Worm (Caenorhabditis elegans) whole organism, L2 larva: ENCODE results near the gene gst-30.

Experiments used
- C34F6.9 ChIP-seq: fragments of 150-350 bp; optimal IDR thresholded peaks from 2 replicates; lab custom pipeline; 2014; ENCODE audit warnings: missing biosample characterization, missing genetic modification characterization
- F13H6.1 ChIP-seq: sonication (generic microtip); optimal IDR thresholded peaks from 2 replicates; lab custom pipeline; 2016; ENCODE audit warnings: missing genetic modification characterization, missing compliant biosample characterization
- R02D3.7 ChIP-seq: fragments of 150-350 bp; optimal IDR thresholded peaks from 2 replicates; lab custom pipeline; 2014; ENCODE audit warnings: missing biosample characterization, missing genetic modification characterization
- Y55F3AM.14 ChIP-seq: fragments of 200-800 bp; sonication (Bioruptor generic); optimal IDR thresholded peaks from 2 replicates; lab custom pipeline; 2018; ENCODE audit warnings: mild to moderate bottlenecking, missing genetic modification characterization, missing compliant biosample characterization
- ZK546.5 ChIP-seq: sonication (generic microtip); optimal IDR thresholded peaks from 2 replicates; lab custom pipeline; 2017; ENCODE audit warnings: missing biosample characterization, missing genetic modification characterization
- alr-1 ChIP-seq: fragments of 150-350 bp; optimal IDR thresholded peaks from 2 replicates; lab custom pipeline; 2014; ENCODE audit warnings: missing biosample characterization, missing genetic modification characterization
- aly-2 ChIP-seq: fragments of 150-350 bp; optimal IDR thresholded peaks from 2 replicates; lab custom pipeline; 2014; ENCODE audit warnings: missing biosample characterization, missing genetic modification characterization
- ama-1 ChIP-seq: fragments of 150-350 bp; optimal IDR thresholded peaks from 2 replicates; lab custom pipeline; 2018; ENCODE audit warnings: inconsistent platforms
- blmp-1 ChIP-seq: sonication (generic microtip); optimal IDR thresholded peaks from 2 replicates; lab custom pipeline; 2017; ENCODE audit warnings: missing genetic modification characterization, mild to moderate bottlenecking, missing compliant biosample characterization, antibody characterized with exemption, moderate library complexity; ENCODE audit not compliant: insufficient read depth
- ceh-16 ChIP-seq: fragments of 150-350 bp; optimal IDR thresholded peaks from 2 replicates; lab custom pipeline; 2014; ENCODE audit warnings: missing biosample characterization, missing genetic modification characterization
- ceh-82 ChIP-seq: fragments of 150-350 bp; optimal IDR thresholded peaks from 2 replicates; lab custom pipeline; 2014; ENCODE audit warnings: missing biosample characterization, missing genetic modification characterization
- crh-2 ChIP-seq: sonication (generic microtip); optimal IDR thresholded peaks from 2 replicates; lab custom pipeline; 2017; ENCODE audit warnings: missing biosample characterization, missing genetic modification characterization
- egl-27 ChIP-seq: sonication (generic microtip); optimal IDR thresholded peaks from 3 replicates; lab custom pipeline; 2017; ENCODE audit warnings: missing biosample characterization, missing genetic modification reagents, missing genetic modification characterization
- elt-1 ChIP-seq: fragments of 150-350 bp; optimal IDR thresholded peaks from 2 replicates; lab custom pipeline; 2014; ENCODE audit warnings: missing biosample characterization, missing genetic modification characterization
- elt-3 ChIP-seq: sonication (generic microtip); optimal IDR thresholded peaks from 2 replicates; lab custom pipeline; 2017; ENCODE audit warnings: missing biosample characterization, missing genetic modification characterization
- fos-1 ChIP-seq: fragments of 150-350 bp; optimal IDR thresholded peaks from 2 replicates; lab custom pipeline; 2014; ENCODE audit warnings: missing biosample characterization, missing genetic modification characterization
- gmeb-1 ChIP-seq: fragments of 150-350 bp; optimal IDR thresholded peaks from 2 replicates; lab custom pipeline; 2014; ENCODE audit warnings: missing biosample characterization, missing genetic modification characterization
- lin-11 ChIP-seq: fragments of 150-350 bp; sonication (generic microtip); optimal IDR thresholded peaks from 2 replicates; lab custom pipeline; 2014; ENCODE audit warnings: missing biosample characterization, missing genetic modification characterization, inconsistent platforms, mixed read lengths
- lsy-2 ChIP-seq, 2 experiments: fragments of 150-350 bp in 1 of 2; sonication (generic microtip) in 1 of 2; optimal IDR thresholded peaks; 2 replicates each; lab custom pipeline; 2014 to 2017; ENCODE audit warnings: missing biosample characterization in 2 of 2, missing genetic modification characterization in 2 of 2
- mab-5 ChIP-seq: fragments of 150-350 bp; optimal IDR thresholded peaks from 2 replicates; lab custom pipeline; 2014; ENCODE audit warnings: missing biosample characterization, missing genetic modification characterization
- mbf-1 ChIP-seq: sonication (generic microtip); optimal IDR thresholded peaks from 2 replicates; lab custom pipeline; 2017; ENCODE audit warnings: missing biosample characterization, missing genetic modification characterization
- mdl-1 ChIP-seq, 2 experiments: fragments of 150-350 bp in 1 of 2; sonication (generic microtip) in 1 of 2; optimal IDR thresholded peaks; 2 replicates each; lab custom pipeline; 2017; ENCODE audit warnings: missing biosample characterization in 2 of 2, missing genetic modification characterization in 2 of 2
- nhr-10 ChIP-seq: sonication (generic microtip); optimal IDR thresholded peaks from 2 replicates; lab custom pipeline; 2017; ENCODE audit warnings: missing biosample characterization, missing genetic modification characterization
- nhr-12 ChIP-seq: fragments of 150-350 bp; optimal IDR thresholded peaks from 2 replicates; lab custom pipeline; 2014; ENCODE audit warnings: missing biosample characterization, missing genetic modification characterization
- nhr-129 ChIP-seq: fragments of 150-350 bp; optimal IDR thresholded peaks from 2 replicates; lab custom pipeline; 2014; ENCODE audit warnings: missing biosample characterization, missing genetic modification characterization
- nhr-23 ChIP-seq: fragments of 150-350 bp; optimal IDR thresholded peaks from 2 replicates; lab custom pipeline; 2014; ENCODE audit warnings: missing biosample characterization, missing genetic modification reagents, missing genetic modification characterization
- nhr-237 ChIP-seq: fragments of 150-350 bp; optimal IDR thresholded peaks from 2 replicates; lab custom pipeline; 2014; ENCODE audit warnings: missing biosample characterization, missing genetic modification characterization
- nhr-25 ChIP-seq: fragments of 150-350 bp; sonication (generic microtip); optimal IDR thresholded peaks from 3 replicates; lab custom pipeline; 2014; ENCODE audit warnings: missing biosample characterization, missing genetic modification characterization
- nhr-6 ChIP-seq: fragments of 150-350 bp; optimal IDR thresholded peaks from 2 replicates; lab custom pipeline; 2014; ENCODE audit warnings: missing biosample characterization, missing genetic modification characterization
- nhr-77 ChIP-seq: fragments of 150-350 bp; optimal IDR thresholded peaks from 2 replicates; lab custom pipeline; 2014; ENCODE audit warnings: missing biosample characterization, missing genetic modification characterization
- peb-1 ChIP-seq: fragments of 150-350 bp; optimal IDR thresholded peaks from 2 replicates; lab custom pipeline; 2014; ENCODE audit warnings: missing biosample characterization, missing genetic modification characterization
- sem-4 ChIP-seq: fragments of 150-350 bp; optimal IDR thresholded peaks from 2 replicates; lab custom pipeline; 2014; ENCODE audit warnings: missing biosample characterization, missing genetic modification reagents, missing genetic modification characterization
- sma-3 ChIP-seq: sonication (generic microtip); optimal IDR thresholded peaks from 2 replicates; lab custom pipeline; 2016; ENCODE audit warnings: missing genetic modification reagents, missing genetic modification characterization, missing compliant biosample characterization
- sma-9 ChIP-seq, 2 experiments: fragments of 150-350 bp in 1 of 2; sonication (generic microtip) in 1 of 2; optimal IDR thresholded peaks; 2 replicates each; lab custom pipeline; 2014 to 2016; ENCODE audit warnings: missing genetic modification characterization in 2 of 2, mild to moderate bottlenecking in 1 of 2, missing biosample characterization in 1 of 2, missing compliant biosample characterization in 1 of 2, missing genetic modification reagents in 1 of 2, moderate library complexity in 1 of 2
- unc-39 ChIP-seq: fragments of 150-350 bp; optimal IDR thresholded peaks from 2 replicates; lab custom pipeline; 2014; ENCODE audit warnings: missing biosample characterization, missing genetic modification characterization
- unc-55 ChIP-seq: fragments of 150-350 bp; sonication (generic microtip); optimal IDR thresholded peaks from 3 replicates; lab custom pipeline; 2014; ENCODE audit warnings: missing biosample characterization, missing genetic modification reagents, missing genetic modification characterization
- unc-62 ChIP-seq: fragments of 150-350 bp; optimal IDR thresholded peaks from 2 replicates; lab custom pipeline; 2014; ENCODE audit warnings: missing biosample characterization, missing genetic modification reagents, missing genetic modification characterization
- zag-1 ChIP-seq: fragments of 150-350 bp; optimal IDR thresholded peaks from 2 replicates; lab custom pipeline; 2014; ENCODE audit warnings: missing biosample characterization, missing genetic modification characterization
- ztf-1 ChIP-seq: fragments of 200-800 bp; sonication (Bioruptor generic); conservative IDR thresholded peaks from 2 replicates; pipeline ENCODE4 v1.3.6; 2022; ENCODE audit warnings: missing genetic modification characterization, missing compliant biosample characterization
- ztf-11 ChIP-seq: sonication (generic microtip); optimal IDR thresholded peaks from 2 replicates; lab custom pipeline; 2017; ENCODE audit warnings: missing biosample characterization, missing genetic modification characterization

gst-30 gene

DNA sequence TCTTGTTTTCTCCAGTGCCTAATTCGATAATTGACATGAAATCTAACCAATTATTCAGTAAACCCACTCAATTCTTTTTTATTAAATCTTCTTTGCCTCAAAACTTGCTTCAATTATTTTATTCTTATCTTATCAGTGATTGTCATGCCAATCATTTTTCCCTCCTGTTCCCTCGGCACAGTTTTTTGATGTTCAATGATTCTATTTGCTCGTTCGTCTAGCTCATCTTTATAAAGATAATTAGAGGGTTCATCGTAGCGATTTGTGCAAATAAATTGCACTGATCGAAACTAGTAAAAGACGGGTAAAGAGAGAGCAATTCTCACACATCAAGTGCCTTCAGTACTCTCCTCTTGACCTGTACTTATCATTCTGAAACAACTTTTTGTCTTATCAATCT is 32.8 kb upstream of the gst-30 start:
- TF ChIP-seq fos-1 (tag; lab: Kevin White, UChicago) (peak; percentile 26), ZK546.5 (tag; lab: Kevin White, UChicago) (no peak), alr-1 (tag; lab: Kevin White, UChicago) (no peak), nhr-10 (tag; lab: Kevin White, UChicago) (no peak)
- TF ChIP-seq, all 48 proteins: peak for 1

DNA sequence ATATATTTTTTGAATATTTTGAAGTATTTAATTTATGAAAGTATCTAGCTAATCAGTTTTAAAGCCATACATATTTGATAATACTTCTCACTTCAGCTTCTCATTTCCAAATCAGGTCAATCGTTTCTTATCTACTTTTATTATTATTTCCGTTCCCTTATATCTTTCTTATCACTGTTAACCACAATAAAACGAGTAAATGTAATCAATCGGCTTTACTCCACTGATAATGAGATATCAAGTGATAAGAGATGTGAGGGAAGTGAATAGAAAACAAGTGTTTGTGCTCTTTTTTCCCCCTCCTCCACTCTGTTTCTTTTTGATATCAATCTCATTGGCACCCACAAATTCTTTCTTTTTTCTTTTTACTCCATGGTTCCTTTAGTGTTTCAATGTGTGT is 31.7 kb upstream of the gst-30 start:
- TF ChIP-seq ZK546.5 (tag; lab: Kevin White, UChicago) (no peak), elt-1 (tag; lab: Kevin White, UChicago) (no peak), mbf-1 (tag; lab: Kevin White, UChicago) (no peak), nhr-129 (tag; lab: Kevin White, UChicago) (no peak), zag-1 (tag; lab: Kevin White, UChicago) (no peak), F13H6.1 (tag; lab: Kevin White, UChicago) (no peak), unc-39 (no peak), nhr-12 (tag; lab: Kevin White, UChicago) (no peak), lin-11 (tag; lab: Kevin White, UChicago) (no peak), peb-1 (tag; lab: Kevin White, UChicago) (no peak), mdl-1 (tag; optimal IDR thresholded peaks at IDR 0.05; lab: Kevin White, UChicago) (no peak), aly-2 (tag; lab: Kevin White, UChicago) (no peak), Y55F3AM.14 (GFP tag; lab: Kevin White, UChicago) (no peak), R02D3.7 (tag; lab: Kevin White, UChicago) (no peak), ama-1 (lab: Kevin White, UChicago) (no peak), lsy-2 (tag; optimal IDR thresholded peaks at IDR 0.05; lab: Kevin White, UChicago) (no peak), unc-62 (GFP tag; lab: Kevin White, UChicago) (no peak), crh-2 (tag; lab: Kevin White, UChicago) (no peak), nhr-6 (tag; lab: Kevin White, UChicago) (no peak)

- TF ChIP-seq sma-3 (GFP tag; lab: Kevin White, UChicago) (peak; percentile 19), fos-1 (tag; lab: Kevin White, UChicago) (peak; percentile 42), sma-9 (GFP tag; optimal IDR thresholded peaks at IDR 0.05; lab: Kevin White, UChicago) (peak; percentile 16), sma-9 (tag; optimal IDR thresholded peaks at IDR 0.05; lab: Kevin White, UChicago) (no peak), blmp-1 (tag; lab: Kevin White, UChicago) (no peak)
Observed at ce11 chrII:4960690-4961089, 25.8 kb upstream of the gst-30 start.

- TF ChIP-seq unc-55 (GFP tag; lab: Kevin White, UChicago) (peak; percentile 39), mdl-1 (tag; optimal IDR thresholded peaks at IDR 0.05; lab: Kevin White, UChicago) (no peak), ZK546.5 (tag; lab: Kevin White, UChicago) (no peak), nhr-23 (tag; lab: Kevin White, UChicago) (no peak), nhr-129 (tag; lab: Kevin White, UChicago) (peak; percentile 58), C34F6.9 (peak; percentile 46), crh-2 (tag; lab: Kevin White, UChicago) (no peak), peb-1 (tag; lab: Kevin White, UChicago) (no peak), ceh-82 (tag; lab: Kevin White, UChicago) (no peak), gmeb-1 (tag; lab: Kevin White, UChicago) (no peak), sma-3 (GFP tag; lab: Kevin White, UChicago) (no peak), lsy-2 (tag; optimal IDR thresholded peaks at IDR 0.05; lab: Kevin White, UChicago) (peak in 1 of 2 experiments; percentile 26), nhr-12 (tag; lab: Kevin White, UChicago) (no peak), elt-3 (tag; lab: Kevin White, UChicago) (no peak), ztf-1 (GFP tag; lab: Robert Waterston, UW) (no peak), ceh-16 (tag; lab: Kevin White, UChicago) (no peak), ztf-11 (no peak), egl-27 (no peak), Y55F3AM.14 (GFP tag; lab: Kevin White, UChicago) (no peak), nhr-25 (tag; lab: Kevin White, UChicago) (no peak), nhr-10 (tag; lab: Kevin White, UChicago) (no peak), nhr-237 (tag; lab: Kevin White, UChicago) (no peak), nhr-77 (tag; lab: Kevin White, UChicago) (no peak), lin-11 (tag; lab: Kevin White, UChicago) (no peak), sem-4 (tag; lab: Kevin White, UChicago) (no peak), mab-5 (tag; lab: Kevin White, UChicago) (no peak), F13H6.1 (tag; lab: Kevin White, UChicago) (no peak), alr-1 (tag; lab: Kevin White, UChicago) (no peak)
Observed at ce11 chrII:4959719-4960118, 24.9 kb upstream of the gst-30 start, which contains the start of gene ulp-2. Gene ulp-2, minus strand, starts transcription at chrII:4959876.
